Worm (Caenorhabditis elegans) whole organism, mixed stage, embryonic: ENCODE results near the gene pqn-70.
A peak's percentile ranks its signal among the peaks of the same experiment; 100 is the strongest.

Experiments
- bed-3 ChIP-seq: fragments of 200-800 bp; sonication (Bioruptor generic); optimal IDR thresholded peaks from 3 replicates; lab custom pipeline; 2018; ENCODE audit warnings: mild to moderate bottlenecking, missing genetic modification characterization, moderate library complexity, missing compliant biosample characterization
- blmp-1 ChIP-seq: fragments of 150-350 bp; optimal IDR thresholded peaks from 2 replicates; lab custom pipeline; 2014; ENCODE audit warnings: missing biosample characterization, missing genetic modification characterization
- ceh-39 ChIP-seq: fragments of 150-350 bp; optimal IDR thresholded peaks from 2 replicates; lab custom pipeline; 2014; ENCODE audit warnings: missing biosample characterization, missing genetic modification characterization
- ceh-43 ChIP-seq: fragments of 200-800 bp; sonication (Bioruptor generic); optimal IDR thresholded peaks from 2 replicates; lab custom pipeline; 2018; ENCODE audit warnings: mild to moderate bottlenecking, missing genetic modification characterization, moderate library complexity, missing compliant biosample characterization
- ceh-83 ChIP-seq: fragments of 200-800 bp; sonication (Bioruptor generic); optimal IDR thresholded peaks from 2 replicates; lab custom pipeline; 2018; ENCODE audit warnings: mild to moderate bottlenecking, missing genetic modification characterization, missing compliant biosample characterization
- cnd-1 ChIP-seq: fragments of 200-800 bp; sonication (Bioruptor generic); optimal IDR thresholded peaks from 2 replicates; lab custom pipeline; 2018; ENCODE audit warnings: mild to moderate bottlenecking, missing genetic modification characterization, missing compliant biosample characterization
- drap-1 ChIP-seq: fragments of 200-800 bp; sonication (Bioruptor generic); optimal IDR thresholded peaks from 3 replicates; lab custom pipeline; 2018; ENCODE audit warnings: mild to moderate bottlenecking, missing genetic modification characterization, missing compliant biosample characterization
- elt-1 ChIP-seq: sonication (generic microtip); optimal IDR thresholded peaks from 2 replicates; lab custom pipeline; 2017; ENCODE audit warnings: missing genetic modification characterization, mild to moderate bottlenecking, missing compliant biosample characterization, antibody characterized with exemption, moderate library complexity, borderline replicate concordance; ENCODE audit not compliant: insufficient read depth
- elt-3 ChIP-seq: fragments of 150-350 bp; optimal IDR thresholded peaks from 2 replicates; lab custom pipeline; 2014; ENCODE audit warnings: missing biosample characterization, missing genetic modification characterization
- flh-1 ChIP-seq: fragments of 200-800 bp; sonication (Bioruptor generic); optimal IDR thresholded peaks from 2 replicates; lab custom pipeline; 2018; ENCODE audit warnings: mild to moderate bottlenecking, missing genetic modification characterization, moderate library complexity, missing compliant biosample characterization
- ham-2 ChIP-seq: fragments of 200-800 bp; sonication (Bioruptor generic); optimal IDR thresholded peaks from 2 replicates; lab custom pipeline; 2018; ENCODE audit warnings: mild to moderate bottlenecking, missing genetic modification characterization, missing compliant biosample characterization
- hlh-1 ChIP-seq: fragments of 150-350 bp; optimal IDR thresholded peaks from 2 replicates; lab custom pipeline; 2014; ENCODE audit warnings: missing biosample characterization, missing genetic modification reagents, missing genetic modification characterization
- lin-13 ChIP-seq: fragments of 150-350 bp; optimal IDR thresholded peaks from 2 replicates; lab custom pipeline; 2014; ENCODE audit warnings: missing biosample characterization, missing genetic modification characterization
- lsy-2 ChIP-seq: fragments of 150-350 bp; optimal IDR thresholded peaks from 2 replicates; lab custom pipeline; 2014; ENCODE audit warnings: missing biosample characterization, missing genetic modification characterization
- mab-5 ChIP-seq: fragments of 150-350 bp; optimal IDR thresholded peaks from 2 replicates; lab custom pipeline; 2014; ENCODE audit warnings: missing biosample characterization, missing genetic modification characterization
- mep-1 ChIP-seq: fragments of 150-350 bp; optimal IDR thresholded peaks from 2 replicates; lab custom pipeline; 2017; ENCODE audit warnings: missing biosample characterization, missing genetic modification reagents, missing genetic modification characterization, inconsistent platforms
- mls-2 ChIP-seq: sonication (generic microtip); optimal IDR thresholded peaks from 2 replicates; lab custom pipeline; 2016; ENCODE audit warnings: mild to moderate bottlenecking, missing genetic modification characterization, moderate library complexity, missing compliant biosample characterization
- nhr-12 ChIP-seq: fragments of 150-350 bp; optimal IDR thresholded peaks from 2 replicates; lab custom pipeline; 2014; ENCODE audit warnings: missing biosample characterization, missing genetic modification characterization
- nhr-2 ChIP-seq: fragments of 150-350 bp; optimal IDR thresholded peaks from 2 replicates; lab custom pipeline; 2014; ENCODE audit warnings: missing biosample characterization, missing genetic modification characterization
- nhr-237 ChIP-seq: fragments of 150-350 bp; optimal IDR thresholded peaks from 2 replicates; lab custom pipeline; 2014; ENCODE audit warnings: missing biosample characterization, missing genetic modification characterization
- nhr-28 ChIP-seq: fragments of 150-350 bp; optimal IDR thresholded peaks from 2 replicates; lab custom pipeline; 2014; ENCODE audit warnings: missing biosample characterization, missing genetic modification characterization
- pha-4 ChIP-seq: fragments of 150-350 bp; optimal IDR thresholded peaks from 2 replicates; lab custom pipeline; 2018; ENCODE audit warnings: missing biosample characterization, missing genetic modification reagents, missing genetic modification characterization
- sem-2 ChIP-seq: fragments of 200-800 bp; sonication (Bioruptor generic); optimal IDR thresholded peaks from 2 replicates; lab custom pipeline; 2018; ENCODE audit warnings: mild to moderate bottlenecking, missing genetic modification characterization, missing compliant biosample characterization
- snpc-4 ChIP-seq: fragments of 150-350 bp; optimal IDR thresholded peaks from 2 replicates; lab custom pipeline; 2014; ENCODE audit warnings: missing biosample characterization, missing genetic modification characterization
- sptf-1 ChIP-seq: sonication (generic microtip); optimal IDR thresholded peaks from 2 replicates; lab custom pipeline; 2017; ENCODE audit warnings: mild to moderate bottlenecking, missing genetic modification characterization, moderate library complexity, missing compliant biosample characterization
- tbx-8 ChIP-seq: fragments of 200-800 bp; sonication (Bioruptor generic); optimal IDR thresholded peaks from 2 replicates; lab custom pipeline; 2018; ENCODE audit warnings: mild to moderate bottlenecking, missing genetic modification characterization, moderate library complexity, missing compliant biosample characterization
- unc-120 ChIP-seq: sonication (generic microtip); optimal IDR thresholded peaks from 2 replicates; lab custom pipeline; 2017; ENCODE audit warnings: missing genetic modification characterization, missing compliant biosample characterization; ENCODE audit not compliant: poor library complexity, severe bottlenecking
- unc-39 ChIP-seq: fragments of 150-350 bp; optimal IDR thresholded peaks from 2 replicates; lab custom pipeline; 2014; ENCODE audit warnings: missing biosample characterization, missing genetic modification characterization
- unc-62 ChIP-seq: fragments of 150-350 bp; optimal IDR thresholded peaks from 2 replicates; lab custom pipeline; 2014; ENCODE audit warnings: missing biosample characterization, missing genetic modification reagents, missing genetic modification characterization
- zip-8 ChIP-seq: fragments of 150-350 bp; optimal IDR thresholded peaks from 2 replicates; lab custom pipeline; 2014; ENCODE audit warnings: missing biosample characterization, missing genetic modification characterization
- ztf-11 ChIP-seq: fragments of 150-350 bp; optimal IDR thresholded peaks from 2 replicates; lab custom pipeline; 2014; ENCODE audit warnings: missing biosample characterization, missing genetic modification characterization

The pqn-70 gene

ce11 chrV:11220936-11221335 is 7.6 kb downstream of the pqn-70 start, which contains the start of gene T19B10.2:
Gene T19B10.2 (plus strand): TSS chrV:11221302.
- TF ChIP-seq elt-1 (tag; lab: Kevin White, UChicago) (peak; percentile 83), sptf-1 (tag; lab: Kevin White, UChicago) (no peak)
- TF ChIP-seq, all 35 proteins: peak for 1

- no peak for TF ChIP-seq lsy-2
- no peak for TF ChIP-seq ceh-39 (tag; lab: Kevin White, UChicago)
- TF ChIP-seq sptf-1 (tag; lab: Kevin White, UChicago) = no peak
- no peak for TF ChIP-seq tbx-8
- no peak for TF ChIP-seq mab-5 (tag; lab: Kevin White, UChicago)
- no peak for TF ChIP-seq drap-1
- no peak for TF ChIP-seq ceh-43 (GFP tag; lab: Kevin White, UChicago)
- no peak for TF ChIP-seq bed-3 (GFP tag; lab: Kevin White, UChicago)
- no peak for TF ChIP-seq unc-62 (GFP tag; lab: Kevin White, UChicago)
- no peak for TF ChIP-seq nhr-237 (tag; lab: Kevin White, UChicago)
- TF ChIP-seq lin-13 (tag; lab: Kevin White, UChicago) = no peak
- no peak for TF ChIP-seq flh-1
- no peak for TF ChIP-seq mep-1 (tag; lab: Kevin White, UChicago)
- TF ChIP-seq ztf-11 = no peak
- TF ChIP-seq pha-4 (tag; lab: Kevin White, UChicago) = no peak
- TF ChIP-seq mls-2 (tag; lab: Kevin White, UChicago) = no peak
- TF ChIP-seq ham-2 (GFP tag; lab: Kevin White, UChicago) = no peak
These were observed 8.1 kb downstream of the pqn-70 start for ce11 chrV:11220415-11220814.

- TF ChIP-seq nhr-12 (tag; lab: Kevin White, UChicago) (no peak), ztf-11 (no peak), unc-62 (GFP tag; lab: Kevin White, UChicago) (no peak), mep-1 (tag; lab: Kevin White, UChicago) (no peak), nhr-2 (tag; lab: Kevin White, UChicago) (no peak), ceh-39 (tag; lab: Kevin White, UChicago) (no peak), bed-3 (GFP tag; lab: Kevin White, UChicago) (no peak), cnd-1 (tag; lab: Kevin White, UChicago) (no peak), mab-5 (tag; lab: Kevin White, UChicago) (no peak), flh-1 (no peak), tbx-8 (no peak), unc-39 (tag; lab: Kevin White, UChicago) (no peak), hlh-1 (no peak), unc-120 (tag; lab: Kevin White, UChicago) (no peak), ham-2 (GFP tag; lab: Kevin White, UChicago) (no peak), nhr-28 (no peak), elt-1 (tag; lab: Kevin White, UChicago) (no peak), mls-2 (tag; lab: Kevin White, UChicago) (no peak), ceh-83 (no peak), sem-2 (GFP tag; lab: Kevin White, UChicago) (no peak)
These were observed 11.1 kb downstream of the pqn-70 start, which contains the start of gene cyp-29A2 for ce11 chrV:11217394-11217793. Gene cyp-29A2 (plus strand): TSS chrV:11217583.

- TF ChIP-seq snpc-4 (tag; lab: Kevin White, UChicago) (no peak), mab-5 (tag; lab: Kevin White, UChicago) (no peak), pha-4 (tag; lab: Kevin White, UChicago) (no peak), elt-3 (tag; lab: Kevin White, UChicago) (no peak), sptf-1 (tag; lab: Kevin White, UChicago) (no peak), nhr-2 (tag; lab: Kevin White, UChicago) (no peak), hlh-1 (no peak), nhr-12 (tag; lab: Kevin White, UChicago) (no peak), ceh-83 (no peak), zip-8 (tag; lab: Kevin White, UChicago) (no peak), ceh-43 (GFP tag; lab: Kevin White, UChicago) (no peak), ceh-39 (tag; lab: Kevin White, UChicago) (no peak), blmp-1 (tag; lab: Kevin White, UChicago) (no peak), drap-1 (no peak), ham-2 (GFP tag; lab: Kevin White, UChicago) (no peak), unc-62 (GFP tag; lab: Kevin White, UChicago) (no peak), ztf-11 (no peak)
These were observed 12.4 kb downstream of the pqn-70 start for ce11 chrV:11216137-11216536.
